Fruit fly (Drosophila melanogaster) whole organism, embryonic: ENCODE results near the gene trr.
A peak's percentile ranks its signal among the peaks of the same experiment; 100 is the strongest.

Source experiments
- Atf-2 ChIP-seq: fragments of 200-800 bp; sonication (Bioruptor generic); optimal IDR thresholded peaks from 2 replicates; lab custom pipeline; 2016; ENCODE audit warnings: missing biosample characterization, missing genetic modification characterization
- Atf6 ChIP-seq: fragments of 200-800 bp; sonication (Bioruptor generic); IDR thresholded peaks from 2 replicates; pipeline ENCODE4 v1.3.6; 2022; ENCODE audit warnings: missing biosample characterization, missing genetic modification characterization
- B-H2 ChIP-seq: fragments of 200-800 bp; sonication (Bioruptor generic); optimal IDR thresholded peaks from 2 replicates; lab custom pipeline; 2018; ENCODE audit warnings: missing biosample characterization, mild to moderate bottlenecking, missing genetic modification characterization
- BtbVII ChIP-seq: fragments of 200-800 bp; sonication (Bioruptor generic); optimal IDR thresholded peaks from 3 replicates; lab custom pipeline; 2017; ENCODE audit warnings: missing biosample characterization, mild to moderate bottlenecking, missing genetic modification characterization
- CG10267 ChIP-seq: fragments of 200-800 bp; sonication (Bioruptor generic); optimal IDR thresholded peaks from 2 replicates; lab custom pipeline; 2018; ENCODE audit warnings: missing biosample characterization, mild to moderate bottlenecking, missing genetic modification characterization, moderate library complexity
- CG10274 ChIP-seq: fragments of 200-800 bp; sonication (Bioruptor generic); optimal IDR thresholded peaks from 3 replicates; lab custom pipeline; 2017; ENCODE audit warnings: missing biosample characterization, mild to moderate bottlenecking, missing genetic modification characterization
- CG11504 ChIP-seq: fragments of 200-800 bp; sonication (Bioruptor generic); optimal IDR thresholded peaks from 3 replicates; lab custom pipeline; 2019; ENCODE audit warnings: missing biosample characterization, mild to moderate bottlenecking, missing genetic modification characterization, moderate library complexity
- CG12155 ChIP-seq: fragments of 200-800 bp; sonication (Bioruptor generic); optimal IDR thresholded peaks from 3 replicates; lab custom pipeline; 2016; ENCODE audit warnings: missing biosample characterization, missing genetic modification characterization
- CG12659 ChIP-seq: fragments of 200-800 bp; sonication (Bioruptor generic); optimal IDR thresholded peaks from 3 replicates; lab custom pipeline; 2017; ENCODE audit warnings: mild to moderate bottlenecking, missing biosample characterization, missing genetic modification reagents, missing genetic modification characterization
- CG13287 ChIP-seq: fragments of 200-800 bp; sonication (Bioruptor generic); IDR thresholded peaks from 2 replicates; pipeline ENCODE4 v1.3.6; 2022; ENCODE audit warnings: missing biosample characterization, missing genetic modification characterization; ENCODE audit not compliant: partially characterized antibody
- CG14014 ChIP-seq: fragments of 200-800 bp; sonication (Bioruptor generic); IDR thresholded peaks from 2 replicates; pipeline ENCODE4 v1.3.6; 2022; ENCODE audit warnings: missing biosample characterization, missing genetic modification characterization
- CG16779 ChIP-seq: fragments of 200-800 bp; sonication (Bioruptor generic); IDR thresholded peaks from 2 replicates; pipeline ENCODE4 v1.3.6; 2022; ENCODE audit warnings: missing biosample characterization, missing genetic modification characterization
- CG17385 ChIP-seq: fragments of 200-800 bp; sonication (Bioruptor generic); optimal IDR thresholded peaks from 3 replicates; lab custom pipeline; 2018; ENCODE audit warnings: missing biosample characterization, mild to moderate bottlenecking, missing genetic modification characterization
- CG18011 ChIP-seq: fragments of 200-800 bp; sonication (Bioruptor generic); optimal IDR thresholded peaks from 2 replicates; lab custom pipeline; 2017; ENCODE audit warnings: missing biosample characterization, missing genetic modification characterization, mild to moderate bottlenecking, moderate library complexity, missing genotype
- CG18619 ChIP-seq: fragments of 200-800 bp; sonication (Bioruptor generic); optimal IDR thresholded peaks from 3 replicates; lab custom pipeline; 2017; ENCODE audit warnings: missing biosample characterization, mild to moderate bottlenecking, missing genetic modification characterization
- CG18764 ChIP-seq: fragments of 200-800 bp; sonication (Bioruptor generic); optimal IDR thresholded peaks from 3 replicates; lab custom pipeline; 2016; ENCODE audit warnings: missing biosample characterization, missing genetic modification characterization
- CG30403 ChIP-seq: fragments of 200-800 bp; sonication (Bioruptor generic); optimal IDR thresholded peaks from 3 replicates; lab custom pipeline; 2016; ENCODE audit warnings: missing biosample characterization, missing genetic modification characterization
- CG31365 ChIP-seq: fragments of 200-800 bp; sonication (Bioruptor generic); optimal IDR thresholded peaks from 2 replicates; lab custom pipeline; 2018; ENCODE audit warnings: missing biosample characterization, mild to moderate bottlenecking, missing genetic modification characterization
- CG34224 ChIP-seq: fragments of 200-800 bp; sonication (Bioruptor generic); IDR thresholded peaks from 3 replicates; pipeline ENCODE4 v1.3.6; 2022; ENCODE audit warnings: missing biosample characterization, missing genetic modification characterization; ENCODE audit not compliant: partially characterized antibody
- CG3838 ChIP-seq: fragments of 200-800 bp; sonication (Bioruptor generic); optimal IDR thresholded peaks from 3 replicates; lab custom pipeline; 2016; ENCODE audit warnings: missing biosample characterization, missing genetic modification characterization
- CG4820 ChIP-seq: fragments of 200-800 bp; sonication (Bioruptor generic); optimal IDR thresholded peaks from 3 replicates; lab custom pipeline; 2016; ENCODE audit warnings: missing biosample characterization, missing genetic modification characterization
- CG6272 ChIP-seq: fragments of 200-800 bp; sonication (Bioruptor generic); IDR thresholded peaks from 2 replicates; pipeline ENCODE4 v1.3.6; 2022; ENCODE audit warnings: missing biosample characterization, missing genetic modification characterization
- CG9727 ChIP-seq: fragments of 200-800 bp; sonication (Bioruptor generic); optimal IDR thresholded peaks from 3 replicates; lab custom pipeline; 2017; ENCODE audit warnings: missing biosample characterization, mild to moderate bottlenecking, missing genetic modification characterization
- CG9797 ChIP-seq: fragments of 200-800 bp; sonication (Bioruptor generic); optimal IDR thresholded peaks from 3 replicates; lab custom pipeline; 2018; ENCODE audit warnings: missing biosample characterization, mild to moderate bottlenecking, missing genetic modification characterization
- CG9817 ChIP-seq: fragments of 200-800 bp; sonication (Bioruptor generic); optimal IDR thresholded peaks from 2 replicates; lab custom pipeline; 2018; ENCODE audit warnings: missing biosample characterization, mild to moderate bottlenecking, missing genetic modification characterization, moderate library complexity
- Ets65A ChIP-seq: fragments of 200-800 bp; sonication (Bioruptor generic); peaks from one replicate; lab custom pipeline; 2016; ENCODE audit warnings: missing biosample characterization, missing genetic modification characterization
- Fer2 ChIP-seq: fragments of 200-800 bp; sonication (Bioruptor generic); optimal IDR thresholded peaks from 2 replicates; lab custom pipeline; 2018; ENCODE audit warnings: missing biosample characterization, mild to moderate bottlenecking, missing genetic modification characterization, moderate library complexity
- Gug ChIP-seq: fragments of 200-800 bp; sonication (Bioruptor generic); IDR thresholded peaks from 4 replicates; pipeline ENCODE4 v1.3.6; 2022; ENCODE audit warnings: missing biosample characterization, missing genetic modification characterization
- HmgZ ChIP-seq: fragments of 200-800 bp; sonication (Bioruptor generic); optimal IDR thresholded peaks from 2 replicates; lab custom pipeline; 2018; ENCODE audit warnings: missing biosample characterization, mild to moderate bottlenecking, missing genetic modification characterization
- Lhr ChIP-seq: fragments of 200-800 bp; sonication (Bioruptor generic); optimal IDR thresholded peaks from 3 replicates; lab custom pipeline; 2017; ENCODE audit warnings: mild to moderate bottlenecking, missing biosample characterization, missing genetic modification reagents, missing genetic modification characterization
- MBD-R2 ChIP-seq: fragments of 200-800 bp; sonication (Bioruptor generic); IDR thresholded peaks from 2 replicates; pipeline ENCODE4 v1.3.6; 2022; ENCODE audit warnings: missing biosample characterization, missing genetic modification characterization
- Ravus ChIP-seq: fragments of 200-800 bp; sonication (Bioruptor generic); IDR thresholded peaks from 2 replicates; pipeline ENCODE4 v1.3.6; 2022; ENCODE audit warnings: missing biosample characterization, missing genetic modification characterization
- Sry-β ChIP-seq: fragments of 200-800 bp; sonication (Bioruptor generic); optimal IDR thresholded peaks from 2 replicates; lab custom pipeline; 2018; ENCODE audit warnings: missing biosample characterization, mild to moderate bottlenecking, missing genetic modification characterization, moderate library complexity
- Sry-δ ChIP-seq: fragments of 200-800 bp; sonication (Bioruptor generic); optimal IDR thresholded peaks from 2 replicates; lab custom pipeline; 2016; ENCODE audit warnings: missing biosample characterization, missing genetic modification characterization
- Stat92E ChIP-seq, 3 experiments: fragments of >200 bp in 2 of 3; fragments of 200-800 bp in 1 of 3; sonication (Bioruptor generic) in 1 of 3; optimal IDR thresholded peaks; 2 replicates each; lab custom pipeline; 2017 to 2019; ENCODE audit warnings: missing biosample characterization in 3 of 3, missing genetic modification characterization in 3 of 3, mild to moderate bottlenecking in 1 of 3, moderate library complexity in 1 of 3
- ara ChIP-seq: fragments of 200-800 bp; sonication (Bioruptor generic); IDR thresholded peaks from 2 replicates; pipeline ENCODE4 v1.3.6; 2022; ENCODE audit warnings: missing biosample characterization, missing genetic modification characterization
- bbx ChIP-seq: fragments of 200-800 bp; sonication (Bioruptor generic); IDR thresholded peaks from 2 replicates; pipeline ENCODE4 v1.3.6; 2022; ENCODE audit warnings: missing biosample characterization, missing genetic modification characterization; ENCODE audit not compliant: partially characterized antibody
- dpn ChIP-seq, 2 experiments: fragments of 200-800 bp; sonication (Bioruptor generic); optimal IDR thresholded peaks; 3 replicates each; lab custom pipeline; 2016; ENCODE audit warnings: missing biosample characterization in 2 of 2, missing genetic modification characterization in 2 of 2
- fd3F ChIP-seq: fragments of 200-800 bp; sonication (Bioruptor generic); optimal IDR thresholded peaks from 2 replicates; lab custom pipeline; 2018; ENCODE audit warnings: missing biosample characterization, mild to moderate bottlenecking, missing genetic modification characterization, moderate library complexity
- fd64A ChIP-seq: fragments of 200-800 bp; sonication (Bioruptor generic); optimal IDR thresholded peaks from 3 replicates; lab custom pipeline; 2018; ENCODE audit warnings: missing biosample characterization, mild to moderate bottlenecking, missing genetic modification characterization
- fru ChIP-seq: fragments of >200 bp; optimal IDR thresholded peaks from 2 replicates; lab custom pipeline; 2017
- nmo ChIP-seq: fragments of 200-800 bp; sonication (Bioruptor generic); optimal IDR thresholded peaks from 2 replicates; lab custom pipeline; 2018; ENCODE audit warnings: missing biosample characterization, mild to moderate bottlenecking, missing genetic modification characterization, moderate library complexity
- rib ChIP-seq: fragments of 200-800 bp; sonication (Bioruptor generic); IDR thresholded peaks from 2 replicates; pipeline ENCODE4 v1.3.6; 2022; ENCODE audit warnings: missing biosample characterization, missing genetic modification characterization
- row ChIP-seq: fragments of 200-800 bp; sonication (Bioruptor generic); IDR thresholded peaks from 3 replicates; pipeline ENCODE4 v1.3.6; 2022; ENCODE audit warnings: missing biosample characterization, missing genetic modification characterization
- run ChIP-seq: fragments of 200-800 bp; sonication (Bioruptor generic); optimal IDR thresholded peaks from 3 replicates; lab custom pipeline; 2018; ENCODE audit warnings: missing biosample characterization, mild to moderate bottlenecking, missing genetic modification characterization
- slou ChIP-seq: fragments of 200-800 bp; sonication (Bioruptor generic); optimal IDR thresholded peaks from 3 replicates; lab custom pipeline; 2016; ENCODE audit warnings: missing biosample characterization, missing genetic modification characterization
- tap ChIP-seq: fragments of 200-800 bp; optimal IDR thresholded peaks from 3 replicates; lab custom pipeline; 2019; ENCODE audit warnings: missing biosample characterization, mild to moderate bottlenecking, missing genetic modification characterization, moderate library complexity
- tna ChIP-seq: fragments of 200-800 bp; sonication (Bioruptor generic); IDR thresholded peaks from 2 replicates; pipeline ENCODE4 v1.3.6; 2022; ENCODE audit warnings: missing biosample characterization, missing genetic modification characterization; ENCODE audit not compliant: partially characterized antibody
- twi ChIP-seq: fragments of 200-800 bp; optimal IDR thresholded peaks from 2 replicates; lab custom pipeline; 2019; ENCODE audit warnings: missing biosample characterization, mild to moderate bottlenecking, missing genetic modification characterization, moderate library complexity
- z ChIP-seq: fragments of 200-800 bp; sonication (Bioruptor generic); IDR thresholded peaks from 3 replicates; pipeline ENCODE4 v1.3.6; 2022; ENCODE audit warnings: missing biosample characterization, missing genetic modification characterization

trr gene

DNA sequence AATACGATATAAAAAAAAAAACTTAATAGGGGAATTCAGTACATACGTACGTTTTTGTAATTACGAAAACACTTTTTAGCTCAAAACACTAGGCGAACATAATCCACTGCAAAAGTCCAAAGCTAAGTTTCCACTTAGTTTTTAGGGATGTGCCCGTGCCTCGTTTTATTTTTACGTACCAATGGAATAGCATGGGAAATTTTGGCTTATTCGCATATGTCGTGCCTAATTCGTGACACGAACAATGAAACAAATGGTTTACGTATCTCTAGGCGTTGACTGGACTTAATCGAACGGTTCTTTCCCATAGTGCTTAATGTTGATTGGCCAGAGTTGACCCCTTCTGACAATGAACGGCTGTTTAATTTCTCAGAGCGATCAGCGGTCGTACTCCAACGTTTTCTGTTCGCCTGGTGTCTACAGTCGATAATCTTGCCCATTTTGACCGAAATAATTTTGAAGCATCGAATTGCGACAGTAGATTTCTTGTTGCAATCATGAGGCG, 10.1 kb downstream of the trr start, which contains the start of gene CG14818 (continued):
- TF ChIP-seq CG16779 (0 out of 2 replicates have a peak, but pooled peaks have one; percentile 45), CG12155 (peak; percentile 65), MBD-R2 (peak; percentile 55), CG9817 (tag; lab: Kevin White, UChicago) (peak; percentile 78), Atf6 (GFP tag; lab: Robert Waterston, UW) (peak; percentile 59; the same call in 1 of the 2 replicates), CG12659 (GFP tag; lab: Kevin White, UChicago) (peak; percentile 49), tap (tag; lab: Kevin White, UChicago) (no peak), slou (GFP tag; lab: Kevin White, UChicago) (no peak), CG31365 (no peak), B-H2 (GFP tag; lab: Kevin White, UChicago) (peak; percentile 60), Stat92E (GFP tag; optimal IDR thresholded peaks at IDR 0.05; lab: Kevin White, UChicago) (no peak), ara (GFP tag; lab: Robert Waterston, UW) (peak; percentile 29; the same call in 1 of the 2 replicates), nmo (GFP tag; lab: Kevin White, UChicago) (peak; percentile 59), Sry-δ (GFP tag; lab: Kevin White, UChicago) (peak; percentile 88), CG18619 (GFP tag; lab: Kevin White, UChicago) (peak; percentile 49), HmgZ (tag; lab: Kevin White, UChicago) (peak; percentile 60), CG3838 (GFP tag; lab: Kevin White, UChicago) (no peak), CG6272 (GFP tag; lab: Robert Waterston, UW) (peak; percentile 50), fd64A (GFP tag; lab: Kevin White, UChicago) (no peak), CG30403 (GFP tag; lab: Kevin White, UChicago) (peak; percentile 53), CG11504 (tag; lab: Kevin White, UChicago) (no peak), Sry-β (GFP tag; lab: Kevin White, UChicago) (peak; percentile 24), CG10267 (tag; lab: Kevin White, UChicago) (peak; percentile 45), bbx (GFP tag; lab: Robert Waterston, UW) (peak; percentile 74), Ravus (no peak; the same call in 1 of the 2 replicates), CG17385 (peak; percentile 53), CG13287 (GFP tag; lab: Robert Waterston, UW) (peak; percentile 87), twi (tag; lab: Kevin White, UChicago) (no peak), rib (GFP tag; lab: Robert Waterston, UW) (no peak), Fer2 (peak; percentile 45), fd3F (GFP tag; lab: Kevin White, UChicago) (peak; percentile 48), run (tag; lab: Kevin White, UChicago) (no peak), CG18011 (no peak), Atf-2 (GFP tag; lab: Kevin White, UChicago) (peak; percentile 53), dpn (GFP tag; optimal IDR thresholded peaks at IDR 0.05; lab: Kevin White, UChicago) (peak; percentile 59 to 61), CG34224 (GFP tag; lab: Robert Waterston, UW) (peak; percentile 89), Ets65A (GFP tag; lab: Kevin White, UChicago) (peak; percentile 97), Gug (GFP tag; lab: Robert Waterston, UW) (peak; percentile 67; the same call in 3 of the 4 replicates), CG18764 (GFP tag; lab: Kevin White, UChicago) (peak; percentile 16), fru (no peak), tna (GFP tag; lab: Robert Waterston, UW) (peak; percentile 53; the same call in 1 of the 2 replicates), CG9797 (GFP tag; lab: Kevin White, UChicago) (no peak), CG4820 (GFP tag; lab: Kevin White, UChicago) (peak; percentile 51), z (GFP tag; lab: Robert Waterston, UW) (no peak), Lhr (GFP tag; lab: Kevin White, UChicago) (peak; percentile 56), row (GFP tag; lab: Robert Waterston, UW) (peak; percentile 93), BtbVII (GFP tag; lab: Kevin White, UChicago) (peak; percentile 25), CG10274 (GFP tag; lab: Kevin White, UChicago) (no peak), CG9727 (GFP tag; lab: Kevin White, UChicago) (peak; percentile 54), CG14014 (GFP tag; lab: Robert Waterston, UW) (no peak)
